Fruit fly (Drosophila melanogaster) whole organism, embryonic: ENCODE results near the gene CG9667.

ENCODE experiments used
- Aef1 ChIP-seq: fragments of 200-800 bp; sonication (Bioruptor generic); IDR thresholded peaks from 3 replicates; pipeline ENCODE4 v1.3.6; 2022; ENCODE audit warnings: missing biosample characterization, missing genetic modification characterization
- B-H2 ChIP-seq: fragments of 200-800 bp; sonication (Bioruptor generic); optimal IDR thresholded peaks from 2 replicates; lab custom pipeline; 2018; ENCODE audit warnings: missing biosample characterization, mild to moderate bottlenecking, missing genetic modification characterization
- BEAF-32 ChIP-seq: fragments of 200-800 bp; sonication (Bioruptor generic); optimal IDR thresholded peaks from 3 replicates; lab custom pipeline; 2017; ENCODE audit warnings: missing biosample characterization, missing genetic modification characterization, mild to moderate bottlenecking, moderate library complexity, missing genetic modification reagents
- BtbVII ChIP-seq: fragments of 200-800 bp; sonication (Bioruptor generic); optimal IDR thresholded peaks from 3 replicates; lab custom pipeline; 2017; ENCODE audit warnings: missing biosample characterization, mild to moderate bottlenecking, missing genetic modification characterization
- CG11560 ChIP-seq: fragments of 200-800 bp; sonication (Bioruptor generic); IDR thresholded peaks from 3 replicates; pipeline ENCODE4 v1.3.6; 2022; ENCODE audit warnings: missing biosample characterization, missing genetic modification characterization
- CG1233 ChIP-seq: fragments of 200-800 bp; sonication (Bioruptor generic); optimal IDR thresholded peaks from 4 replicates; lab custom pipeline; 2018; ENCODE audit warnings: missing biosample characterization, mild to moderate bottlenecking, missing genetic modification characterization
- CG13424 ChIP-seq: fragments of 200-800 bp; sonication (Bioruptor generic); optimal IDR thresholded peaks from 2 replicates; lab custom pipeline; 2019; ENCODE audit warnings: missing biosample characterization, mild to moderate bottlenecking, missing genetic modification characterization, moderate library complexity
- CG18011 ChIP-seq: fragments of 200-800 bp; sonication (Bioruptor generic); optimal IDR thresholded peaks from 2 replicates; lab custom pipeline; 2017; ENCODE audit warnings: missing biosample characterization, missing genetic modification characterization, mild to moderate bottlenecking, moderate library complexity, missing genotype
- CG2199 ChIP-seq: fragments of 200-800 bp; sonication (Bioruptor generic); IDR thresholded peaks from 3 replicates; pipeline ENCODE4 v1.3.6; 2022; ENCODE audit warnings: missing biosample characterization, missing genetic modification characterization
- CG2889 ChIP-seq: fragments of 200-800 bp; sonication (Bioruptor generic); IDR thresholded peaks from 3 replicates; pipeline ENCODE4 v1.3.6; 2022; ENCODE audit warnings: missing biosample characterization, missing genetic modification characterization
- CG30431 ChIP-seq: fragments of 200-800 bp; sonication (Bioruptor generic); optimal IDR thresholded peaks from 2 replicates; lab custom pipeline; 2017; ENCODE audit warnings: missing biosample characterization, missing genetic modification characterization
- CG31224 ChIP-seq: fragments of 200-800 bp; sonication (Bioruptor generic); IDR thresholded peaks from 2 replicates; pipeline ENCODE4 v1.3.6; 2022; ENCODE audit warnings: missing biosample characterization, missing genetic modification characterization
- CG33213 ChIP-seq: fragments of 200-800 bp; sonication (Bioruptor generic); optimal IDR thresholded peaks from 3 replicates; lab custom pipeline; 2016; ENCODE audit warnings: missing biosample characterization, missing genetic modification characterization
- CG4730 ChIP-seq: fragments of 200-800 bp; sonication (Bioruptor generic); IDR thresholded peaks from 2 replicates; pipeline ENCODE4 v1.3.6; 2022; ENCODE audit warnings: missing biosample characterization, missing genetic modification characterization
- CG5180 ChIP-seq: fragments of 200-800 bp; sonication (Bioruptor generic); optimal IDR thresholded peaks from 3 replicates; lab custom pipeline; 2017; ENCODE audit warnings: missing biosample characterization, missing genetic modification characterization, mild to moderate bottlenecking, moderate library complexity, missing genetic modification reagents
- CG8281 ChIP-seq: fragments of 200-800 bp; sonication (Bioruptor generic); optimal IDR thresholded peaks from 2 replicates; lab custom pipeline; 2018; ENCODE audit warnings: missing biosample characterization, mild to moderate bottlenecking, missing genetic modification characterization, moderate library complexity
- CG8359 ChIP-seq: fragments of 200-800 bp; sonication (Bioruptor generic); optimal IDR thresholded peaks from 2 replicates; lab custom pipeline; 2017; ENCODE audit warnings: missing biosample characterization, mild to moderate bottlenecking, missing genetic modification characterization, borderline replicate concordance
- Chrac-16 ChIP-seq: fragments of 200-800 bp; sonication (Bioruptor generic); optimal IDR thresholded peaks from 3 replicates; lab custom pipeline; 2016; ENCODE audit warnings: missing biosample characterization, missing genetic modification characterization
- D19A ChIP-seq: fragments of 200-800 bp; optimal IDR thresholded peaks from 3 replicates; lab custom pipeline; 2019; ENCODE audit warnings: missing biosample characterization, mild to moderate bottlenecking, missing genetic modification characterization, moderate library complexity
- Drgx ChIP-seq: fragments of 200-800 bp; sonication (Bioruptor generic); IDR thresholded peaks from 2 replicates; pipeline ENCODE4 v1.3.6; 2022; ENCODE audit warnings: missing biosample characterization, missing genetic modification characterization
- Ets65A ChIP-seq: fragments of 200-800 bp; sonication (Bioruptor generic); peaks from one replicate; lab custom pipeline; 2016; ENCODE audit warnings: missing biosample characterization, missing genetic modification characterization
- HmgD ChIP-seq: fragments of 200-800 bp; sonication (Bioruptor generic); optimal IDR thresholded peaks from 3 replicates; lab custom pipeline; 2016; ENCODE audit warnings: missing biosample characterization, missing genetic modification characterization
- HmgZ ChIP-seq: fragments of 200-800 bp; sonication (Bioruptor generic); optimal IDR thresholded peaks from 2 replicates; lab custom pipeline; 2018; ENCODE audit warnings: missing biosample characterization, mild to moderate bottlenecking, missing genetic modification characterization
- Hr39 ChIP-seq: fragments of >200 bp; optimal IDR thresholded peaks from 2 replicates; lab custom pipeline; 2017
- Jarid2 ChIP-seq: fragments of 200-800 bp; sonication (Bioruptor generic); optimal IDR thresholded peaks from 3 replicates; lab custom pipeline; 2017; ENCODE audit warnings: mild to moderate bottlenecking, missing biosample characterization, missing genetic modification reagents, missing genetic modification characterization
- Neu2 ChIP-seq: fragments of 200-800 bp; sonication (Bioruptor generic); optimal IDR thresholded peaks from 3 replicates; lab custom pipeline; 2016; ENCODE audit warnings: missing biosample characterization, missing genetic modification characterization, borderline replicate concordance
- Nf-YB ChIP-seq: fragments of 200-800 bp; sonication (Bioruptor generic); optimal IDR thresholded peaks from 3 replicates; lab custom pipeline; 2019; ENCODE audit warnings: missing biosample characterization, mild to moderate bottlenecking, missing genetic modification characterization, moderate library complexity
- Trl ChIP-seq, 3 experiments: fragments of >200 bp in 2 of 3; fragments of 200-800 bp in 1 of 3; sonication (Bioruptor generic) in 1 of 3; optimal IDR thresholded peaks; 2 replicates in 1 of 3; 3 replicates in 2 of 3; lab custom pipeline; 2016 to 2017; ENCODE audit warnings: missing biosample characterization in 1 of 3, missing genetic modification characterization in 1 of 3
- abd-A ChIP-seq: fragments of 200-800 bp; sonication (Bioruptor generic); optimal IDR thresholded peaks from 3 replicates; lab custom pipeline; 2019; ENCODE audit warnings: missing biosample characterization, mild to moderate bottlenecking, missing genetic modification characterization, moderate library complexity
- ash1 ChIP-seq: fragments of 200-800 bp; sonication (Bioruptor generic); optimal IDR thresholded peaks from 2 replicates; lab custom pipeline; 2018; ENCODE audit warnings: missing biosample characterization, mild to moderate bottlenecking, missing genetic modification characterization
- cato ChIP-seq: fragments of 200-800 bp; sonication (Bioruptor generic); optimal IDR thresholded peaks from 2 replicates; lab custom pipeline; 2016; ENCODE audit warnings: missing biosample characterization, missing genetic modification characterization, borderline replicate concordance
- chif ChIP-seq, 2 experiments: fragments of 200-800 bp; sonication (Bioruptor generic); optimal IDR thresholded peaks; 3 replicates each; lab custom pipeline; 2016; ENCODE audit warnings: missing biosample characterization in 2 of 2, missing genetic modification characterization in 2 of 2
- danr ChIP-seq: fragments of 200-800 bp; sonication (Bioruptor generic); IDR thresholded peaks from 2 replicates; pipeline ENCODE4 v1.3.6; 2022; ENCODE audit warnings: missing biosample characterization, missing genetic modification characterization
- dmrt99B ChIP-seq: fragments of 200-800 bp; sonication (Bioruptor generic); optimal IDR thresholded peaks from 2 replicates; lab custom pipeline; 2018; ENCODE audit warnings: missing biosample characterization, mild to moderate bottlenecking, missing genetic modification characterization, moderate library complexity
- ems ChIP-seq: fragments of 200-800 bp; sonication (Bioruptor generic); optimal IDR thresholded peaks from 3 replicates; lab custom pipeline; 2016; ENCODE audit warnings: missing biosample characterization, missing genetic modification characterization
- fd64A ChIP-seq: fragments of 200-800 bp; sonication (Bioruptor generic); optimal IDR thresholded peaks from 3 replicates; lab custom pipeline; 2018; ENCODE audit warnings: missing biosample characterization, mild to moderate bottlenecking, missing genetic modification characterization
- gt ChIP-seq: fragments of 200-800 bp; sonication (Bioruptor generic); IDR thresholded peaks from 2 replicates; pipeline ENCODE4 v1.3.6; 2022; ENCODE audit warnings: missing biosample characterization, missing genetic modification characterization
- inv ChIP-seq: fragments of 200-800 bp; sonication (Bioruptor generic); IDR thresholded peaks from 2 replicates; pipeline ENCODE4 v1.3.6; 2022; ENCODE audit warnings: missing biosample characterization, missing genetic modification characterization; ENCODE audit not compliant: partially characterized antibody
- kah ChIP-seq: fragments of 200-800 bp; sonication (Bioruptor generic); optimal IDR thresholded peaks from 2 replicates; lab custom pipeline; 2018; ENCODE audit warnings: missing biosample characterization, mild to moderate bottlenecking, missing genetic modification characterization
- pb ChIP-seq: fragments of 200-800 bp; sonication (Bioruptor generic); optimal IDR thresholded peaks from 3 replicates; lab custom pipeline; 2016; ENCODE audit warnings: missing biosample characterization, missing genetic modification characterization
- peb ChIP-seq: fragments of 200-800 bp; sonication (Bioruptor generic); IDR thresholded peaks from 2 replicates; pipeline ENCODE4 v1.3.6; 2022; ENCODE audit warnings: missing biosample characterization, missing genetic modification characterization
- pzg ChIP-seq: fragments of 200-800 bp; sonication (Bioruptor generic); optimal IDR thresholded peaks from 3 replicates; lab custom pipeline; 2018; ENCODE audit warnings: missing biosample characterization, mild to moderate bottlenecking, missing genetic modification characterization, moderate library complexity
- run ChIP-seq: fragments of 200-800 bp; sonication (Bioruptor generic); optimal IDR thresholded peaks from 3 replicates; lab custom pipeline; 2018; ENCODE audit warnings: missing biosample characterization, mild to moderate bottlenecking, missing genetic modification characterization
- seq ChIP-seq: fragments of 200-800 bp; sonication (Bioruptor generic); IDR thresholded peaks from 2 replicates; pipeline ENCODE4 v1.3.6; 2022; ENCODE audit warnings: missing biosample characterization, missing genetic modification characterization
- stc ChIP-seq: fragments of 200-800 bp; sonication (Bioruptor generic); IDR thresholded peaks from 2 replicates; pipeline ENCODE4 v1.3.6; 2022; ENCODE audit warnings: missing biosample characterization, missing genetic modification characterization
- sug ChIP-seq: fragments of 200-800 bp; optimal IDR thresholded peaks from 2 replicates; lab custom pipeline; 2019; ENCODE audit warnings: missing biosample characterization, mild to moderate bottlenecking, missing genetic modification characterization, moderate library complexity
- tin ChIP-seq: fragments of 200-800 bp; sonication (Bioruptor generic); optimal IDR thresholded peaks from 3 replicates; lab custom pipeline; 2016; ENCODE audit warnings: missing biosample characterization, missing genetic modification characterization
- vvl ChIP-seq: fragments of 200-800 bp; sonication (Bioruptor generic); IDR thresholded peaks from 2 replicates; pipeline ENCODE4 v1.3.6; 2022; ENCODE audit warnings: missing biosample characterization, missing genetic modification characterization
- zf30C ChIP-seq: fragments of 200-800 bp; sonication (Bioruptor generic); optimal IDR thresholded peaks from 3 replicates; lab custom pipeline; 2018; ENCODE audit warnings: missing biosample characterization, mild to moderate bottlenecking, missing genetic modification characterization

The CG9667 gene

dm6 chr3R:8126316-8127150 is at the start of gene CG9667, which contains the start of gene Arl8 (continued):
- no peak for TF ChIP-seq CG33213
- peak; percentile 67 for TF ChIP-seq pzg
- peak; percentile 70 for TF ChIP-seq HmgZ
- peak; percentile 58 for TF ChIP-seq stc
- TF ChIP-seq kah (GFP tag; lab: Kevin White, UChicago) = no peak
- peak; percentile 65 for TF ChIP-seq BEAF-32 (GFP tag; lab: Kevin White, UChicago)
- TF ChIP-seq danr (GFP tag; lab: Robert Waterston, UW) = no peak
- no peak for TF ChIP-seq CG5180 (GFP tag; lab: Kevin White, UChicago)
- no peak for TF ChIP-seq CG2199 (GFP tag; lab: Robert Waterston, UW)
- no peak for TF ChIP-seq dmrt99B
- TF ChIP-seq CG8281 (tag; lab: Kevin White, UChicago) = peak; percentile 14
- TF ChIP-seq BtbVII (GFP tag; lab: Kevin White, UChicago) = peak; percentile 11
- TF ChIP-seq Ets65A (GFP tag; lab: Kevin White, UChicago) = peak; percentile 20
- no peak for TF ChIP-seq CG8359 (GFP tag; lab: Kevin White, UChicago)
- peak; percentile 61 for TF ChIP-seq Chrac-16 (GFP tag; lab: Kevin White, UChicago)
- TF ChIP-seq HmgD = no peak
- TF ChIP-seq chif (GFP tag; optimal IDR thresholded peaks at IDR 0.05; lab: Kevin White, UChicago) = peak in 1 of 2 experiments; percentile 19
- TF ChIP-seq CG1233 (GFP tag; lab: Kevin White, UChicago) = peak; percentile 0
- no peak for TF ChIP-seq Jarid2
- peak; percentile 68 for TF ChIP-seq vvl (GFP tag; lab: Robert Waterston, UW)
- TF ChIP-seq ems (GFP tag; lab: Kevin White, UChicago) = no peak
- no peak; the same call in 1 of the 2 replicates for TF ChIP-seq seq (GFP tag; lab: Robert Waterston, UW)
- TF ChIP-seq Hr39 (lab: Kevin White, UChicago) = no peak
- TF ChIP-seq tin (GFP tag; lab: Kevin White, UChicago) = peak; percentile 76
- TF ChIP-seq CG11560 (tag; lab: Robert Waterston, UW) = no peak
- peak in 1 of 2 experiments; percentile 37 for TF ChIP-seq Trl (optimal IDR thresholded peaks at IDR 0.05; lab: Kevin White, UChicago)
- TF ChIP-seq Trl (GFP tag; optimal IDR thresholded peaks at IDR 0.05; lab: Kevin White, UChicago) = no peak
- TF ChIP-seq ash1 (GFP tag; lab: Kevin White, UChicago) = no peak
- TF ChIP-seq CG2889 (GFP tag; lab: Robert Waterston, UW) = no peak
- TF ChIP-seq run (tag; lab: Kevin White, UChicago) = no peak
- TF ChIP-seq Neu2 (GFP tag; lab: Kevin White, UChicago) = no peak
- no peak for TF ChIP-seq CG30431 (GFP tag; lab: Kevin White, UChicago)
- TF ChIP-seq D19A (tag; lab: Kevin White, UChicago) = peak; percentile 60
- peak; percentile 25 for TF ChIP-seq Nf-YB (GFP tag; lab: Kevin White, UChicago)
- TF ChIP-seq CG4730 (GFP tag; lab: Robert Waterston, UW) = 0 out of 2 replicates have a peak, but pooled peaks have one; percentile 19
- peak; percentile 53 for TF ChIP-seq CG31224 (GFP tag; lab: Robert Waterston, UW)
- TF ChIP-seq B-H2 = peak; percentile 54
- 0 out of 2 replicates have a peak, but pooled peaks have one; percentile 26 for TF ChIP-seq Drgx (GFP tag; lab: Robert Waterston, UW)
- TF ChIP-seq inv (GFP tag; lab: Robert Waterston, UW) = no peak
- no peak for TF ChIP-seq cato (GFP tag; lab: Kevin White, UChicago)
- TF ChIP-seq zf30C (GFP tag; lab: Kevin White, UChicago) = peak; percentile 6
- TF ChIP-seq fd64A = no peak
- TF ChIP-seq Aef1 = peak; percentile 58
- TF ChIP-seq CG18011 = peak; percentile 24
- peak; percentile 78 for TF ChIP-seq sug (tag; lab: Kevin White, UChicago)
- 0 out of 2 replicates have a peak, but pooled peaks have one; percentile 10 for TF ChIP-seq peb (GFP tag; lab: Robert Waterston, UW)
- no peak for TF ChIP-seq abd-A (tag; lab: Kevin White, UChicago)
- TF ChIP-seq CG13424 = peak; percentile 70
- TF ChIP-seq gt (GFP tag; lab: Robert Waterston, UW) = no peak
- no peak for TF ChIP-seq pb (GFP tag; lab: Kevin White, UChicago)
